Worm (Caenorhabditis elegans): ENCODE measurements around the gene lsd-1.
A peak's percentile ranks its signal among the peaks of the same experiment; 100 is the strongest.

- TF ChIP-seq pha-4 (tag; optimal IDR thresholded peaks at IDR 0.05): peak; percentile 42
- TF ChIP-seq fos-1 (tag; optimal IDR thresholded peaks at IDR 0.05): no peak
- TF ChIP-seq nhr-12 (tag; optimal IDR thresholded peaks at IDR 0.05): no peak
- TF ChIP-seq pqm-1 (tag; optimal IDR thresholded peaks at IDR 0.05): peak; percentile 66
Measured at ce11 chrX:11996606-11997005, 48.0 kb downstream of the lsd-1 start.
